Fruit fly (Drosophila melanogaster) whole organism, embryonic: ENCODE measurements around the gene Trl.

Experiments
- CG10147 ChIP-seq: fragments of 200-800 bp; sonication (Bioruptor generic); optimal IDR thresholded peaks from 2 replicates; lab custom pipeline; 2019; ENCODE audit warnings: missing biosample characterization, mild to moderate bottlenecking, missing genetic modification characterization, moderate library complexity
- CG1529 ChIP-seq: fragments of 200-800 bp; sonication (Bioruptor generic); optimal IDR thresholded peaks from 3 replicates; lab custom pipeline; 2018; ENCODE audit warnings: missing biosample characterization, missing genetic modification characterization
- CG31388 ChIP-seq: fragments of 200-800 bp; sonication (Bioruptor generic); optimal IDR thresholded peaks from 2 replicates; lab custom pipeline; 2016; ENCODE audit warnings: missing biosample characterization, missing genetic modification characterization
- CG4404 ChIP-seq: fragments of 200-800 bp; sonication (Bioruptor generic); IDR thresholded peaks from 2 replicates; pipeline ENCODE4 v1.3.6; 2022; ENCODE audit warnings: missing biosample characterization, missing genetic modification characterization
- CG6765 ChIP-seq: fragments of 200-800 bp; sonication (Bioruptor generic); optimal IDR thresholded peaks from 3 replicates; lab custom pipeline; 2017; ENCODE audit warnings: missing biosample characterization, mild to moderate bottlenecking, missing genetic modification characterization
- CG8944 ChIP-seq: fragments of 200-800 bp; sonication (Bioruptor generic); optimal IDR thresholded peaks from 3 replicates; lab custom pipeline; 2016; ENCODE audit warnings: missing biosample characterization, missing genetic modification characterization
- GATAe ChIP-seq: fragments of 200-800 bp; sonication (Bioruptor generic); conservative IDR thresholded peaks from 2 replicates; pipeline ENCODE4 v1.3.6; 2022; ENCODE audit warnings: missing biosample characterization, missing genetic modification characterization
- NfI ChIP-seq: fragments of 200-800 bp; sonication (Bioruptor generic); optimal IDR thresholded peaks from 3 replicates; lab custom pipeline; 2018; ENCODE audit warnings: missing biosample characterization, mild to moderate bottlenecking, missing genetic modification characterization, moderate library complexity
- Ssrp ChIP-seq: fragments of 200-800 bp; sonication (Bioruptor generic); optimal IDR thresholded peaks from 2 replicates; lab custom pipeline; 2018; ENCODE audit warnings: missing biosample characterization, mild to moderate bottlenecking, missing genetic modification characterization, moderate library complexity
- chinmo ChIP-seq: fragments of 200-800 bp; sonication (Bioruptor generic); IDR thresholded peaks from 4 replicates; pipeline ENCODE4 v1.3.6; 2022; ENCODE audit warnings: missing biosample characterization, missing genetic modification characterization; ENCODE audit not compliant: partially characterized antibody
- danr ChIP-seq: fragments of 200-800 bp; sonication (Bioruptor generic); IDR thresholded peaks from 2 replicates; pipeline ENCODE4 v1.3.6; 2022; ENCODE audit warnings: missing biosample characterization, missing genetic modification characterization
- gsb ChIP-seq: fragments of 200-800 bp; sonication (Bioruptor generic); IDR thresholded peaks from 2 replicates; pipeline ENCODE4 v1.3.6; 2022; ENCODE audit warnings: missing biosample characterization, missing genetic modification characterization
- insv ChIP-seq, 2 experiments: fragments of 200-800 bp; sonication (Bioruptor generic); optimal IDR thresholded peaks; 3 replicates each; lab custom pipeline; 2016 to 2018; ENCODE audit warnings: missing biosample characterization in 2 of 2, missing genetic modification characterization in 2 of 2

Gene Trl

DNA sequence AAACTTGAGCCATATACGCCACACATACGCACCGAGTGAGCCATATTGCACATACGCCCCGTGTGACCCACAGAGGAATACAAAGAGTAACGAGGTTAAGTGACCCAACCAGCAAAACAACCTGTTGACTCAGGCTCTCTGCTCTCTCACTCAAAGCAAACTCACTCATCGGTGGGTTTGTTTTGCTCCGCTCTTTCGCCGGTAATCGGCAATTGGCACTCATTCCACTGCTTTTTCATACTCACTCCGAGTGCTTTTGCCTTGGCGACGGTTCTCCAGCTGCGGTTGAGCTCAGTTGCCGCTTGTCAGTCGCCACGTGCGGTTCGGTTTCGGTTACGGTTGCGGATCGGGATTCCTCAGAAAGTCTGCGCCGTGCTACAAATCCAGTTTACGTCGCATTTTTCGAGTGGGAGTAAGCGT is 54.4 kb downstream of the Trl start (continued):
- TF ChIP-seq danr (GFP tag; lab: Robert Waterston, UW): no peak
- no peak for TF ChIP-seq gsb (GFP tag; lab: Robert Waterston, UW)
- no peak for TF ChIP-seq GATAe (GFP tag; lab: Robert Waterston, UW)
- no peak for TF ChIP-seq CG4404 (GFP tag; lab: Robert Waterston, UW)
- TF ChIP-seq CG1529 (GFP tag; lab: Kevin White, UChicago): no peak

DNA sequence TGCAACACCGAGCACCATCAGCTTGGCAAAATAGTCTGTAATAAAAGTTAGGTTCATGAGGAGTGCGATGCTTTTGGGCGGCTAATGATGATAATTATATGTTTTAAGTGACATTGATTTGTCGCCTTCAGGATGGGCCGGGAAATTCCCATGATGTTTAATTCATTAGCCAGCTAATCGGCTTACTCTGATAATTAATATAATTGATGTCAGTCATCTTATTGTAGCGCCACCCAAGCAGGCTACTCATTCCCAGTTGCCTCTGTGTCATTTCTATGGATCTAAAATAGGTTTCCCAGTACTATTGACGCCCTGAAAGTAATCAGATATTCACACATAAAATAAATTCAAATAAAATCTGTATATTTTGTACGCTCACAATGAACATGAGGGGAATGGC is 55.7 kb downstream of the Trl start, which contains the start of gene CG13476:
Gene CG13476 (plus strand): TSS at position 301 of the 400 bp plus-strand sequence.
- no peak for TF ChIP-seq insv (GFP tag; optimal IDR thresholded peaks at IDR 0.05; lab: Kevin White, UChicago)

DNA sequence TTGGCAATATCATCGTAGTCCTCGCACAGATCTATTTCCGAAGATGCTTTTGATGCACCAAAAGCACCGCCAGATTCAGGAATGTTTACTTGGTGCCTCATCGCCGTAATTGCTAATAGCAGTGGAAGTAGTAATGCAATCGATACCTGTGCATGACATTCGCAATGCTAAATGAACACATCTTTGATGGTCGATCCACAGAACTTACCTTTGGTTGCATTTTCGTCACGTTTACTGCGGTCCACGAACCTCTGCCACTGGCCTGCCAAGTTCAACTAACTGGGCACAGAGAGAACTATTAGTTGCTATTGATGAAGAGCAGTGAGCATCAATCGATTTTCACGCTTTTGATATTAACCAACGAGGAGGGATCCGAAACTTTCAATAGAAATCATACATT is 59.3 kb downstream of the Trl start, which contains the start of gene CG17177:
Gene CG17177 (minus strand): TSS at position 101 of the 400 bp plus-strand sequence.
- TF ChIP-seq Ssrp (tag; lab: Kevin White, UChicago): no peak
- no peak for TF ChIP-seq CG8944 (GFP tag; lab: Kevin White, UChicago)
- no peak for TF ChIP-seq CG10147 (GFP tag; lab: Kevin White, UChicago)
- no peak for TF ChIP-seq chinmo
- TF ChIP-seq NfI: no peak
- TF ChIP-seq CG31388 (GFP tag; lab: Kevin White, UChicago): no peak
- no peak for TF ChIP-seq CG6765 (GFP tag; lab: Kevin White, UChicago)
